Fruit fly (Drosophila melanogaster) whole organism, prepupa: ENCODE measurements around the gene CG7366.

Experiments used
- CG10631 ChIP-seq: fragments of 200-800 bp; sonication (Bioruptor generic); optimal IDR thresholded peaks from 2 replicates; lab custom pipeline; 2016; ENCODE audit warnings: missing biosample characterization, missing genetic modification characterization
- CG10669 ChIP-seq: fragments of 200-800 bp; sonication (Bioruptor generic); optimal IDR thresholded peaks from 3 replicates; lab custom pipeline; 2018; ENCODE audit warnings: missing biosample characterization, mild to moderate bottlenecking, missing genetic modification characterization, moderate library complexity
- CG11294 ChIP-seq: fragments of 200-800 bp; sonication (Bioruptor generic); IDR thresholded peaks from 2 replicates; pipeline ENCODE4 v1.3.6; 2022; ENCODE audit warnings: missing biosample characterization, missing genetic modification characterization
- CG11762 ChIP-seq: fragments of 200-800 bp; sonication (Bioruptor generic); optimal IDR thresholded peaks from 3 replicates; lab custom pipeline; 2016; ENCODE audit warnings: missing biosample characterization, missing genetic modification characterization; ENCODE audit not compliant: insufficient read depth
- CG1621 ChIP-seq: fragments of 200-800 bp; sonication (Bioruptor generic); optimal IDR thresholded peaks from 3 replicates; lab custom pipeline; 2018; ENCODE audit warnings: missing biosample characterization, mild to moderate bottlenecking, missing genetic modification characterization
- CG31627 ChIP-seq: fragments of 200-800 bp; sonication (Bioruptor generic); optimal IDR thresholded peaks from 3 replicates; lab custom pipeline; 2016; ENCODE audit warnings: missing biosample characterization, missing genetic modification characterization
- CG4318 ChIP-seq: fragments of 200-800 bp; sonication (Bioruptor generic); optimal IDR thresholded peaks from 3 replicates; lab custom pipeline; 2017; ENCODE audit warnings: missing biosample characterization, mild to moderate bottlenecking, missing genetic modification characterization
- CG6276 ChIP-seq: fragments of 200-800 bp; sonication (Bioruptor generic); optimal IDR thresholded peaks from 2 replicates; lab custom pipeline; 2017; ENCODE audit warnings: missing biosample characterization, mild to moderate bottlenecking, missing genetic modification characterization
- CG6854 ChIP-seq: fragments of 200-800 bp; sonication (Bioruptor generic); optimal IDR thresholded peaks from 2 replicates; lab custom pipeline; 2017; ENCODE audit warnings: missing biosample characterization, mild to moderate bottlenecking, missing genetic modification characterization
- CG8119 ChIP-seq: fragments of 200-800 bp; sonication (Bioruptor generic); IDR thresholded peaks from 3 replicates; pipeline ENCODE4 v1.3.6; 2022; ENCODE audit warnings: missing biosample characterization, missing genetic modification characterization
- CG8319 ChIP-seq: fragments of 200-800 bp; sonication (Bioruptor generic); optimal IDR thresholded peaks from 3 replicates; lab custom pipeline; 2016; ENCODE audit warnings: missing biosample characterization, missing genetic modification characterization
- CG8632 ChIP-seq: fragments of 200-800 bp; sonication (Bioruptor generic); optimal IDR thresholded peaks from 3 replicates; lab custom pipeline; 2016; ENCODE audit warnings: missing biosample characterization, missing genetic modification characterization
- CG9139 ChIP-seq: fragments of 200-800 bp; sonication (Bioruptor generic); optimal IDR thresholded peaks from 3 replicates; lab custom pipeline; 2017; ENCODE audit warnings: missing biosample characterization, mild to moderate bottlenecking, missing genetic modification characterization
- Eip75B ChIP-seq: fragments of 200-800 bp; sonication (Bioruptor generic); optimal IDR thresholded peaks from 3 replicates; lab custom pipeline; 2016; ENCODE audit warnings: missing biosample characterization, missing genetic modification characterization
- Eip78C ChIP-seq: fragments of 200-800 bp; sonication (Bioruptor generic); peaks from one replicate; lab custom pipeline; 2016; ENCODE audit warnings: missing biosample characterization, missing genetic modification characterization
- Eip93F ChIP-seq: fragments of 200-800 bp; sonication (Bioruptor generic); optimal IDR thresholded peaks from 2 replicates; lab custom pipeline; 2016; ENCODE audit warnings: missing biosample characterization, mild to moderate bottlenecking, missing genetic modification characterization
- Ets21C ChIP-seq: fragments of 200-800 bp; sonication (Bioruptor generic); optimal IDR thresholded peaks from 3 replicates; lab custom pipeline; 2016; ENCODE audit warnings: missing biosample characterization, missing genetic modification characterization
- Gug ChIP-seq: fragments of 200-800 bp; sonication (Bioruptor generic); IDR thresholded peaks from 2 replicates; pipeline ENCODE4 v1.3.6; 2022; ENCODE audit warnings: missing biosample characterization, missing genetic modification characterization
- Hr38 ChIP-seq: sonication (Bioruptor generic); optimal IDR thresholded peaks from 2 replicates; lab custom pipeline; 2016; ENCODE audit warnings: missing biosample characterization, missing genetic modification characterization
- Hr39 ChIP-seq: fragments of 200-800 bp; sonication (Bioruptor generic); optimal IDR thresholded peaks from 2 replicates; lab custom pipeline; 2016; ENCODE audit warnings: missing biosample characterization, missing genetic modification characterization
- Hr4 ChIP-seq: fragments of 200-800 bp; sonication (Bioruptor generic); optimal IDR thresholded peaks from 3 replicates; lab custom pipeline; 2016; ENCODE audit warnings: missing biosample characterization, missing genetic modification characterization
- Met ChIP-seq: fragments of 200-800 bp; sonication (Bioruptor generic); optimal IDR thresholded peaks from 3 replicates; lab custom pipeline; 2016; ENCODE audit warnings: missing biosample characterization, missing genetic modification characterization
- OdsH ChIP-seq: fragments of 200-800 bp; sonication (Bioruptor generic); optimal IDR thresholded peaks from 3 replicates; lab custom pipeline; 2016; ENCODE audit warnings: missing biosample characterization, missing genetic modification characterization
- Smox ChIP-seq: fragments of 200-800 bp; sonication (Bioruptor generic); optimal IDR thresholded peaks from 3 replicates; lab custom pipeline; 2016; ENCODE audit warnings: missing biosample characterization, missing genetic modification characterization
- Sox102F ChIP-seq: fragments of 200-800 bp; sonication (Bioruptor generic); optimal IDR thresholded peaks from 2 replicates; lab custom pipeline; 2016; ENCODE audit warnings: missing biosample characterization, mild to moderate bottlenecking, missing genetic modification characterization
- achi ChIP-seq: fragments of 200-800 bp; sonication (Bioruptor generic); optimal IDR thresholded peaks from 3 replicates; lab custom pipeline; 2016; ENCODE audit warnings: missing biosample characterization, missing genetic modification characterization
- acj6 ChIP-seq: fragments of 200-800 bp; sonication (Bioruptor generic); optimal IDR thresholded peaks from 3 replicates; lab custom pipeline; 2016; ENCODE audit warnings: missing biosample characterization, missing genetic modification characterization
- dac ChIP-seq: fragments of 200-800 bp; sonication (Bioruptor generic); optimal IDR thresholded peaks from 2 replicates; lab custom pipeline; 2017; ENCODE audit warnings: missing biosample characterization, mild to moderate bottlenecking, missing genetic modification characterization
- dsx ChIP-seq: fragments of 200-800 bp; optimal IDR thresholded peaks from 3 replicates; lab custom pipeline; 2019; ENCODE audit warnings: missing biosample characterization, mild to moderate bottlenecking, missing genetic modification characterization, moderate library complexity; ENCODE audit not compliant: poor library complexity, severe bottlenecking
- eg ChIP-seq: fragments of 200-800 bp; sonication (Bioruptor generic); IDR thresholded peaks from 3 replicates; pipeline ENCODE4 v1.3.6; 2022; ENCODE audit warnings: missing biosample characterization, missing genetic modification characterization
- fd59A ChIP-seq: fragments of 200-800 bp; sonication (Bioruptor generic); optimal IDR thresholded peaks from 2 replicates; lab custom pipeline; 2017; ENCODE audit warnings: missing biosample characterization, mild to moderate bottlenecking, missing genetic modification characterization, missing genetic modification reagents
- fkh ChIP-seq: fragments of 200-800 bp; sonication (Bioruptor generic); optimal IDR thresholded peaks from 3 replicates; lab custom pipeline; 2017; ENCODE audit warnings: missing biosample characterization, mild to moderate bottlenecking, missing genetic modification characterization, moderate library complexity
- lz ChIP-seq: fragments of 200-800 bp; sonication (Bioruptor generic); optimal IDR thresholded peaks from 3 replicates; lab custom pipeline; 2016; ENCODE audit warnings: missing biosample characterization, missing genetic modification characterization
- pdm3 ChIP-seq: fragments of 200-800 bp; sonication (Bioruptor generic); optimal IDR thresholded peaks from 3 replicates; lab custom pipeline; 2016; ENCODE audit warnings: missing biosample characterization, missing genetic modification characterization
- topi ChIP-seq: fragments of 200-800 bp; sonication (Bioruptor generic); optimal IDR thresholded peaks from 3 replicates; lab custom pipeline; 2016; ENCODE audit warnings: missing biosample characterization, missing genetic modification characterization

Gene CG7366

dm6 chr3L:8221835-8222234 is 19.6 kb upstream of the CG7366 start, which contains the start of gene CG13678:
Gene CG13678, plus strand, starts transcription at chr3L:8222141.
- no peak for TF ChIP-seq lz (GFP tag; lab: Kevin White, UChicago)
- TF ChIP-seq Ets21C, result no peak
- TF ChIP-seq CG8119 (GFP tag; lab: Robert Waterston, UW), result no peak
- TF ChIP-seq Eip78C (GFP tag; lab: Kevin White, UChicago), result no peak
- TF ChIP-seq Smox (GFP tag; lab: Kevin White, UChicago), result no peak
- no peak for TF ChIP-seq acj6
- TF ChIP-seq Sox102F (GFP tag; lab: Kevin White, UChicago), result no peak
- TF ChIP-seq Met, result no peak
- no peak for TF ChIP-seq CG10631 (GFP tag; lab: Kevin White, UChicago)
- no peak for TF ChIP-seq eg (GFP tag; lab: Robert Waterston, UW)
- TF ChIP-seq CG6276 (GFP tag; lab: Kevin White, UChicago), result no peak
- no peak for TF ChIP-seq Hr39 (GFP tag; lab: Kevin White, UChicago)
- TF ChIP-seq fkh (GFP tag; lab: Kevin White, UChicago), result no peak
- no peak for TF ChIP-seq dac (GFP tag; lab: Kevin White, UChicago)

dm6 chr3L:8219687-8220086 is 17.5 kb upstream of the CG7366 start:
- TF ChIP-seq fkh (GFP tag; lab: Kevin White, UChicago) (no peak), Sox102F (GFP tag; lab: Kevin White, UChicago) (no peak)

- TF ChIP-seq Ets21C (no peak), Eip75B (GFP tag; lab: Kevin White, UChicago) (no peak), CG10669 (GFP tag; lab: Kevin White, UChicago) (no peak), Hr4 (GFP tag; lab: Kevin White, UChicago) (no peak), Gug (GFP tag; lab: Robert Waterston, UW) (no peak), CG11762 (GFP tag; lab: Kevin White, UChicago) (no peak), CG8632 (GFP tag; lab: Kevin White, UChicago) (no peak), CG1621 (no peak), topi (GFP tag; lab: Kevin White, UChicago) (no peak), CG9139 (no peak), fkh (GFP tag; lab: Kevin White, UChicago) (no peak)
These were observed 16.7 kb upstream of the CG7366 start, which contains the start of gene CG13674 for dm6 chr3L:8218883-8219282. Gene CG13674, minus strand, starts transcription at chr3L:8218983.

- no peak for TF ChIP-seq CG31627 (GFP tag; lab: Kevin White, UChicago)
- TF ChIP-seq fd59A (GFP tag; lab: Kevin White, UChicago), result no peak
- TF ChIP-seq CG11294, result no peak
- TF ChIP-seq achi (GFP tag; lab: Kevin White, UChicago), result no peak
- no peak for TF ChIP-seq CG6854 (GFP tag; lab: Kevin White, UChicago)
- no peak for TF ChIP-seq CG8319 (GFP tag; lab: Kevin White, UChicago)
- TF ChIP-seq Eip93F, result no peak
- no peak for TF ChIP-seq OdsH
- TF ChIP-seq Smox (GFP tag; lab: Kevin White, UChicago), result no peak
- no peak for TF ChIP-seq Hr38 (GFP tag; lab: Kevin White, UChicago)
These were observed 12.8 kb upstream of the CG7366 start, which contains the start of gene CG8012 for dm6 chr3L:8214980-8215379. Gene CG8012, plus strand, starts transcription at chr3L:8215280.

dm6 chr3L:8211590-8211989 is 9.4 kb upstream of the CG7366 start, which contains the start of gene CG8006:
Gene CG8006, plus strand, starts transcription at chr3L:8211890.
- no peak for TF ChIP-seq pdm3
- TF ChIP-seq CG8632 (GFP tag; lab: Kevin White, UChicago), result no peak
- TF ChIP-seq CG4318 (GFP tag; lab: Kevin White, UChicago), result no peak
- TF ChIP-seq Hr4 (GFP tag; lab: Kevin White, UChicago), result no peak
- no peak for TF ChIP-seq dsx (GFP tag; lab: Kevin White, UChicago)
- TF ChIP-seq fkh (GFP tag; lab: Kevin White, UChicago), result no peak
- TF ChIP-seq eg (GFP tag; lab: Robert Waterston, UW), result no peak
- TF ChIP-seq, all 60 proteins: peak for 0
